Worm (Caenorhabditis elegans) whole organism, late embryonic: ENCODE results near the gene T01B6.1.

Experiments
- C08G9.2 ChIP-seq: sonication (generic microtip); optimal IDR thresholded peaks from 2 replicates; lab custom pipeline; 2016; ENCODE audit warnings: mild to moderate bottlenecking, missing genetic modification characterization, moderate library complexity, missing compliant biosample characterization
- K09A11.1 ChIP-seq: sonication (generic microtip); optimal IDR thresholded peaks from 2 replicates; lab custom pipeline; 2017; ENCODE audit warnings: antibody characterized with exemption, mild to moderate bottlenecking, missing genetic modification characterization, missing compliant biosample characterization; ENCODE audit not compliant: insufficient read depth
- T23F11.4 ChIP-seq: fragments of 200-800 bp; sonication (Bioruptor generic); optimal IDR thresholded peaks from 2 replicates; lab custom pipeline; 2018; ENCODE audit warnings: mild to moderate bottlenecking, missing genetic modification characterization, missing compliant biosample characterization
- ceh-24 ChIP-seq: sonication (generic microtip); optimal IDR thresholded peaks from 2 replicates; lab custom pipeline; 2016; ENCODE audit warnings: mild to moderate bottlenecking, missing genetic modification characterization, missing compliant biosample characterization
- ets-4 ChIP-seq: sonication (generic microtip); optimal IDR thresholded peaks from 2 replicates; lab custom pipeline; 2016; ENCODE audit warnings: missing genetic modification characterization, missing compliant biosample characterization
- npax-4 ChIP-seq: sonication (generic microtip); optimal IDR thresholded peaks from 2 replicates; lab custom pipeline; 2016; ENCODE audit warnings: missing genetic modification characterization, missing compliant biosample characterization
- pha-2 ChIP-seq: sonication (generic microtip); optimal IDR thresholded peaks from 2 replicates; lab custom pipeline; 2017; ENCODE audit warnings: mild to moderate bottlenecking, missing genetic modification characterization, missing compliant biosample characterization
- pha-4 ChIP-seq: fragments of 150-350 bp; optimal IDR thresholded peaks from 2 replicates; lab custom pipeline; 2018; ENCODE audit warnings: missing biosample characterization, missing genetic modification reagents, missing genetic modification characterization
- pros-1 ChIP-seq: fragments of 150-350 bp; optimal IDR thresholded peaks from 2 replicates; lab custom pipeline; 2014; ENCODE audit warnings: missing biosample characterization, missing genetic modification reagents, missing genetic modification characterization
- sox-2 ChIP-seq: fragments of 200-800 bp; sonication (Bioruptor generic); IDR thresholded peaks from 2 replicates; pipeline ENCODE4 v1.3.6; 2022; ENCODE audit warnings: missing genetic modification reagents, missing genetic modification characterization, missing compliant biosample characterization
- syd-9 ChIP-seq: sonication (generic microtip); optimal IDR thresholded peaks from 2 replicates; lab custom pipeline; 2016; ENCODE audit warnings: mild to moderate bottlenecking, missing genetic modification characterization, moderate library complexity, missing compliant biosample characterization
- unc-42 ChIP-seq: sonication (generic microtip); optimal IDR thresholded peaks from 2 replicates; lab custom pipeline; 2016; ENCODE audit warnings: missing genotype, missing genetic modification characterization, missing compliant biosample characterization
- unc-55 ChIP-seq: sonication (generic microtip); optimal IDR thresholded peaks from 2 replicates; lab custom pipeline; 2017; ENCODE audit warnings: missing biosample characterization, missing genetic modification reagents, missing genetic modification characterization
- ztf-16 ChIP-seq: sonication (generic microtip); optimal IDR thresholded peaks from 2 replicates; lab custom pipeline; 2017; ENCODE audit warnings: missing genetic modification characterization, missing compliant biosample characterization

DNA sequence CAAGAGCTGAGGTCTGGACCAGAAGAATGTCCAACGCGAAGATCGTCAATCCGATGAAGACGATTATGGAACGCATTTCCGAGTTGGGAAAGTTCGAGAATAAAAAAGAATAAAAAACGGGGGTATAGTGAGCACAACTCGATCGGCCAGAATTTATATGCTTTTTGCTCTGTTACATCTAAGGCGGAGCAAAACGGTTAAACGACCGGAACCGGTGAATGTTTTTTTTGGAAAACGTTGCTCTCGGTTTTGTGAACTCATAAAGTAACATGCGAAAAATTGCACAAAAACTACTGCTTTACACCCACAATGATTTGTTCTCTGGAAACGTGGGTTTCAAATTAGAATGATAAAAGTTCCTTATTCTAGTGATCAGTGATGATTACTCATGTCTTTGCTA lies 6.5 kb downstream of the T01B6.1 start, which contains the start of gene nlp-22:
- TF ChIP-seq pha-4 (no peak), T23F11.4 (GFP tag; lab: Kevin White, UChicago) (no peak), pha-2 (tag; lab: Kevin White, UChicago) (no peak), ceh-24 (tag; lab: Kevin White, UChicago) (no peak), unc-42 (tag; lab: Kevin White, UChicago) (no peak), pros-1 (no peak), C08G9.2 (tag; lab: Kevin White, UChicago) (no peak), sox-2 (GFP tag; lab: Robert Waterston, UW) (no peak), syd-9 (tag; lab: Kevin White, UChicago) (no peak), npax-4 (tag; lab: Kevin White, UChicago) (no peak), ztf-16 (tag; lab: Kevin White, UChicago) (no peak), K09A11.1 (tag; lab: Kevin White, UChicago) (no peak), unc-55 (GFP tag; lab: Kevin White, UChicago) (no peak), ets-4 (tag; lab: Kevin White, UChicago) (no peak)
